Fruit fly (Drosophila melanogaster) whole organism, wandering third instar larva: ENCODE results near the gene Trhn.

Experiments
- Dfd ChIP-seq: fragments of >200 bp; optimal IDR thresholded peaks from 2 replicates; lab custom pipeline; 2017; ENCODE audit warnings: missing biosample characterization, missing genetic modification characterization
- N ChIP-seq: fragments of >200 bp; optimal IDR thresholded peaks from 2 replicates; lab custom pipeline; 2018; ENCODE audit warnings: missing biosample characterization, missing external identifiers, missing genetic modification characterization
- pan ChIP-seq: fragments of >200 bp; optimal IDR thresholded peaks from 2 replicates; lab custom pipeline; 2017
- psq ChIP-seq: fragments of 200-800 bp; sonication (Bioruptor generic); optimal IDR thresholded peaks from 3 replicates; lab custom pipeline; 2017; ENCODE audit warnings: missing biosample characterization, mild to moderate bottlenecking, missing genetic modification characterization, moderate library complexity
- tai ChIP-seq: sonication (Bioruptor generic); optimal IDR thresholded peaks from 2 replicates; lab custom pipeline; 2016; ENCODE audit warnings: missing biosample characterization, missing genetic modification characterization

DNA sequence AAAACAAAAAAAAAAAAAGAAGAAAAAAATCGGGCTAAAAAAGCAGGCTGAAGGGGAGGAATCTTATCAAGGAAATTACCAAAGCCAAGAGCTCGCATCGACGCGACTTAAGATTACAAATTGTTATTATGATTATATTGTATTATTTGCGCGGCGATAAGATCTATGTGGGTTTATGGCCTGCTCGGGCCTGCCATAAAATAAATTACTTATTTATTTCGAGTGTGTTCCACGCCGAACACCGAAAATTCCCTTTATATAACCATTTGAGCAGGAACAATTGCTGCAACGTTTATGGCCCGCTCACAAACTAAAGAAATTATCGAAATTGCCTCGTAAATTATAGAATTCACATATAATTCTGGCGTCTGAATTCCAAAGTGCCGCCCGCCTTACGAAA, 23.4 kb downstream of the Trhn start:
- no peak for TF ChIP-seq Dfd
- no peak for TF ChIP-seq N (GFP tag; lab: Kevin White, UChicago)
- no peak for TF ChIP-seq pan (lab: Kevin White, UChicago)
- no peak for TF ChIP-seq psq (GFP tag; lab: Kevin White, UChicago)
- no peak for TF ChIP-seq tai (GFP tag; lab: Kevin White, UChicago)
